Worm (Caenorhabditis elegans) whole organism, L2 larva: ENCODE data around the gene C35B1.3.

ENCODE experiments used
- Y55F3AM.14 ChIP-seq: fragments of 200-800 bp; sonication (Bioruptor generic); optimal IDR thresholded peaks from 2 replicates; lab custom pipeline; 2018; ENCODE audit warnings: mild to moderate bottlenecking, missing genetic modification characterization, missing compliant biosample characterization
- ama-1 ChIP-seq: fragments of 150-350 bp; optimal IDR thresholded peaks from 2 replicates; lab custom pipeline; 2018; ENCODE audit warnings: inconsistent platforms
- ceh-82 ChIP-seq: fragments of 150-350 bp; optimal IDR thresholded peaks from 2 replicates; lab custom pipeline; 2014; ENCODE audit warnings: missing biosample characterization, missing genetic modification characterization
- nhr-6 ChIP-seq: fragments of 150-350 bp; optimal IDR thresholded peaks from 2 replicates; lab custom pipeline; 2014; ENCODE audit warnings: missing biosample characterization, missing genetic modification characterization
- snpc-4 ChIP-seq: fragments of 150-350 bp; optimal IDR thresholded peaks from 2 replicates; lab custom pipeline; 2014; ENCODE audit warnings: missing biosample characterization, missing genetic modification characterization
- ztf-1 ChIP-seq: fragments of 200-800 bp; sonication (Bioruptor generic); conservative IDR thresholded peaks from 2 replicates; pipeline ENCODE4 v1.3.6; 2022; ENCODE audit warnings: missing genetic modification characterization, missing compliant biosample characterization

- no peak for TF ChIP-seq ama-1 (lab: Kevin White, UChicago)
- TF ChIP-seq nhr-6, result no peak
- TF ChIP-seq snpc-4 (tag; lab: Kevin White, UChicago), result no peak
- no peak for TF ChIP-seq ztf-1
- no peak for TF ChIP-seq ceh-82 (tag; lab: Kevin White, UChicago)
- TF ChIP-seq Y55F3AM.14 (GFP tag; lab: Kevin White, UChicago), result no peak
These were observed 6.3 kb upstream of the C35B1.3 start, which contains the start of gene W03D2.9 for ce11 chrIV:4074610-4075009.
